Worm (Caenorhabditis elegans): ENCODE measurements around the gene scl-18.

DNA sequence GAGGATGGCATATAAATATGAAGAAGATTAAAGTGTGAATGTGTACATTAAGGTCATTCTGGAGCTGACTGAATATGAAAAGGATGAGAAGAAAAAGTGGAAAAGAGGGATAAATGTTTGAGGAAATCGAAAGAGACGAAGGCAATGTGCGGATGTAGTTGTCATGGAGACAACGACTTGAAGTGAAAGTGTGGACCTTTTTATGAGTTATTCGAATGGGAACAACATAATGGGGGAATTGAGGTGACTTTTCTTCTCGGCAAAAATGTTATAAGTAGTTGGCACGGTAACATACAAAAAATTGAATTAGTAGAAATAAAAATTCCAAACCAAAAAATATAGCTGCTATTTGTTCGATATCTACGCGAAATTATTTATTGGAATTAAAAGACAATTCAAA, 46.9 kb upstream of the scl-18 start, which contains the start of gene dyf-18:
- TF ChIP-seq unc-62 (GFP tag; optimal IDR thresholded peaks at IDR 0.05) (no peak), elt-3 (tag; optimal IDR thresholded peaks at IDR 0.05) (no peak), ztf-4 (tag; optimal IDR thresholded peaks at IDR 0.05) (no peak), R02D3.7 (tag; optimal IDR thresholded peaks at IDR 0.05) (no peak), pqm-1 (tag; optimal IDR thresholded peaks at IDR 0.05) (no peak), mdl-1 (tag; optimal IDR thresholded peaks at IDR 0.05) (no peak), elt-2 (tag; optimal IDR thresholded peaks at IDR 0.05) (no peak), sea-2 (GFP tag; optimal IDR thresholded peaks at IDR 0.05) (no peak), nhr-28 (tag; optimal IDR thresholded peaks at IDR 0.05) (no peak), lin-39 (tag; optimal IDR thresholded peaks at IDR 0.05) (no peak), hmg-11 (tag; optimal IDR thresholded peaks at IDR 0.05) (no peak), nhr-25 (tag; optimal IDR thresholded peaks at IDR 0.05) (no peak)

Measured in whole organism, L3 larva.